Worm (Caenorhabditis elegans): Measurements from ENCODE around the gene srg-33.

DNA sequence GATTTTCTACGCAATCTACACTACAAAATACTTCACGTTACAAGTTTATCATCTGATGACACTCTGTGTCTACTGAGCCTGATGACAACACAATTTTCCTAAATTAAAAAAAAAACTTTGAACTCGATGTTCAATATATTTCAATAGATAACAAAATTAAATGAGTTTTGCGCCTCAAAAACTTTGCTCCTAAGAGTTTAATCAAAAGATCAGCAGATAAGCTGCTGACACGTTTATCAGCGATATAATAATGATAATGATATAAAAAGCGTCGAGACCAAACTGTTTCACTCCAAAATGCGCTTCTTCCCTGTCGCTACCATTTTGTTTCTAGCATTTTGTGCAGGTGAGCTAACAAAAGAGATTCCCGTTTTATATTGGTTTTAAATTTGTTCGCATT is 15.8 kb downstream of the srg-33 start, which contains the start of gene clec-218:
- TF ChIP-seq him-1 (tag; optimal IDR thresholded peaks at IDR 0.05) (no peak), W03F9.2 (tag; optimal IDR thresholded peaks at IDR 0.05) (no peak)

Data from whole organism, L4/young adult.